Worm (Caenorhabditis elegans): ENCODE measurements around the gene otpl-2.

DNA sequence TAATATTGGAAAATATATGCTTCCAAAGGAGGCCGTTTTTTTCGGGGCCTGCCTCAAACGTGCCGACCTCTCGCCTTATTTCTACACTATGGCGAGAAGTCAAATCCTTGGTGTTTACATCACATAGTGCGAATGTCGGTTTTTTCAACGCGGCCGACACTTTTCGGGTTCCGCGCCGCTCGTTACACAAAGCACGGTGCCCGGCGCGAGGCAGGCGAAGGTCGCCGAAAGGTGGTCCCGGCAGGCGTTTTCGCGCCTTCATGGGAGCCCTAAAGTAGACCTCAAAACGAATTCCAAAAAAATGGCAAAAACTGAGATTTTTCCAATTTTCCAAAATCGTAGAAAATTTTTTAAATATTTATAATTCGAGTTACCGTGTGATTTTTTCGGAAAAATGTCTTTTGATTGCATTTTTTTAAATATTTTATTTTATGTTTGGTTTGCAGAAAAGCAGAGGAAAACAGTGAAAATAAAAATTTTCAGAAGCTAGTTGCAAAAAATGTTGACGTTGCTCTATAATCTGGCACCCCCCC, 52.1 kb downstream of the otpl-2 start, which contains the start of gene T05B4.12:
- TF ChIP-seq F52B5.7 (tag; optimal IDR thresholded peaks at IDR 0.05) (no peak), ztf-18 (tag; optimal IDR thresholded peaks at IDR 0.05) (no peak), snpc-4 (GFP tag; optimal IDR thresholded peaks at IDR 0.05) (no peak), snpc-4 (tag; optimal IDR thresholded peaks at IDR 0.05) (no peak), rec-8 (tag; optimal IDR thresholded peaks at IDR 0.05) (no peak)

Data from whole organism, young adult.